Worm (Caenorhabditis elegans) whole organism, L2 larva: ENCODE data around the gene C49A9.6.

Experiments used
- R02D3.7 ChIP-seq: fragments of 150-350 bp; optimal IDR thresholded peaks from 2 replicates; lab custom pipeline; 2014; ENCODE audit warnings: missing biosample characterization, missing genetic modification characterization
- Y55F3AM.14 ChIP-seq: fragments of 200-800 bp; sonication (Bioruptor generic); optimal IDR thresholded peaks from 2 replicates; lab custom pipeline; 2018; ENCODE audit warnings: mild to moderate bottlenecking, missing genetic modification characterization, missing compliant biosample characterization
- ZK546.5 ChIP-seq: sonication (generic microtip); optimal IDR thresholded peaks from 2 replicates; lab custom pipeline; 2017; ENCODE audit warnings: missing biosample characterization, missing genetic modification characterization
- alr-1 ChIP-seq: fragments of 150-350 bp; optimal IDR thresholded peaks from 2 replicates; lab custom pipeline; 2014; ENCODE audit warnings: missing biosample characterization, missing genetic modification characterization
- dmd-4 ChIP-seq: sonication (generic microtip); optimal IDR thresholded peaks from 2 replicates; lab custom pipeline; 2017; ENCODE audit warnings: missing biosample characterization, missing genetic modification characterization
- fos-1 ChIP-seq: fragments of 150-350 bp; optimal IDR thresholded peaks from 2 replicates; lab custom pipeline; 2014; ENCODE audit warnings: missing biosample characterization, missing genetic modification characterization
- gmeb-1 ChIP-seq: fragments of 150-350 bp; optimal IDR thresholded peaks from 2 replicates; lab custom pipeline; 2014; ENCODE audit warnings: missing biosample characterization, missing genetic modification characterization
- lin-11 ChIP-seq: fragments of 150-350 bp; sonication (generic microtip); optimal IDR thresholded peaks from 2 replicates; lab custom pipeline; 2014; ENCODE audit warnings: missing biosample characterization, missing genetic modification characterization, inconsistent platforms, mixed read lengths
- lin-13 ChIP-seq: fragments of 150-350 bp; optimal IDR thresholded peaks from 2 replicates; lab custom pipeline; 2014; ENCODE audit warnings: missing biosample characterization, missing genetic modification reagents, missing genetic modification characterization
- lsy-2 ChIP-seq, 2 experiments: fragments of 150-350 bp in 1 of 2; sonication (generic microtip) in 1 of 2; optimal IDR thresholded peaks; 2 replicates each; lab custom pipeline; 2014 to 2017; ENCODE audit warnings: missing biosample characterization in 2 of 2, missing genetic modification characterization in 2 of 2
- mdl-1 ChIP-seq, 2 experiments: fragments of 150-350 bp in 1 of 2; sonication (generic microtip) in 1 of 2; optimal IDR thresholded peaks; 2 replicates each; lab custom pipeline; 2017; ENCODE audit warnings: missing biosample characterization in 2 of 2, missing genetic modification characterization in 2 of 2
- nhr-11 ChIP-seq: fragments of 150-350 bp; optimal IDR thresholded peaks from 2 replicates; lab custom pipeline; 2014; ENCODE audit warnings: missing biosample characterization, missing genetic modification characterization
- nhr-237 ChIP-seq: fragments of 150-350 bp; optimal IDR thresholded peaks from 2 replicates; lab custom pipeline; 2014; ENCODE audit warnings: missing biosample characterization, missing genetic modification characterization
- nhr-6 ChIP-seq: fragments of 150-350 bp; optimal IDR thresholded peaks from 2 replicates; lab custom pipeline; 2014; ENCODE audit warnings: missing biosample characterization, missing genetic modification characterization
- peb-1 ChIP-seq: fragments of 150-350 bp; optimal IDR thresholded peaks from 2 replicates; lab custom pipeline; 2014; ENCODE audit warnings: missing biosample characterization, missing genetic modification characterization
- skn-1 ChIP-seq: sonication (generic microtip); optimal IDR thresholded peaks from 2 replicates; lab custom pipeline; 2017; ENCODE audit warnings: missing biosample characterization, missing genetic modification characterization
- sma-3 ChIP-seq: sonication (generic microtip); optimal IDR thresholded peaks from 2 replicates; lab custom pipeline; 2016; ENCODE audit warnings: missing genetic modification reagents, missing genetic modification characterization, missing compliant biosample characterization
- snpc-4 ChIP-seq: fragments of 150-350 bp; optimal IDR thresholded peaks from 2 replicates; lab custom pipeline; 2014; ENCODE audit warnings: missing biosample characterization, missing genetic modification characterization
- unc-39 ChIP-seq: fragments of 150-350 bp; optimal IDR thresholded peaks from 2 replicates; lab custom pipeline; 2014; ENCODE audit warnings: missing biosample characterization, missing genetic modification characterization
- unc-55 ChIP-seq: fragments of 150-350 bp; sonication (generic microtip); optimal IDR thresholded peaks from 3 replicates; lab custom pipeline; 2014; ENCODE audit warnings: missing biosample characterization, missing genetic modification reagents, missing genetic modification characterization
- zag-1 ChIP-seq: fragments of 150-350 bp; optimal IDR thresholded peaks from 2 replicates; lab custom pipeline; 2014; ENCODE audit warnings: missing biosample characterization, missing genetic modification characterization
- ztf-1 ChIP-seq: fragments of 200-800 bp; sonication (Bioruptor generic); conservative IDR thresholded peaks from 2 replicates; pipeline ENCODE4 v1.3.6; 2022; ENCODE audit warnings: missing genetic modification characterization, missing compliant biosample characterization

The C49A9.6 gene

DNA sequence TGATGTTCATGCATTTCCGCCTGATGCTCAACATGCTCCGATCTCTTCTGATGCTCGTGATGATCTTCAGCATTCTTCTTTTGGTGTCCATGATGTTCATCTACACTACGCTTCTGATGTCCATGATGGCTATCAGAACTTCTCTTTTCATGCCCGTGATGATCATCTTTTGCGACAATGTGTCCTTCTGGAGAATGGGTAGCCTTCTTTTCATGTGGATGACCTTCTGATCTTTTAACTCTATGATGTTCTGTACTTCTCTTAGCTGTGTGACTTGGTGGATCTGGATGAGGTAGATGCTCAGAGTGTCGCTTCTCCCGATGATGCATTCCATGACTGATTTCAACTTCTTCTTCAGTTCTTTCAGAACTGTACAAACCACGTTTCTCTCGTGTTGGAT, 48.2 kb downstream of the C49A9.6 start:
- TF ChIP-seq nhr-11 (tag; lab: Kevin White, UChicago) (no peak), lsy-2 (tag; optimal IDR thresholded peaks at IDR 0.05; lab: Kevin White, UChicago) (no peak), lin-11 (tag; lab: Kevin White, UChicago) (no peak), nhr-237 (tag; lab: Kevin White, UChicago) (no peak), unc-39 (no peak), nhr-6 (no peak), mdl-1 (tag; optimal IDR thresholded peaks at IDR 0.05; lab: Kevin White, UChicago) (no peak), R02D3.7 (tag; lab: Kevin White, UChicago) (no peak), peb-1 (tag; lab: Kevin White, UChicago) (no peak)

DNA sequence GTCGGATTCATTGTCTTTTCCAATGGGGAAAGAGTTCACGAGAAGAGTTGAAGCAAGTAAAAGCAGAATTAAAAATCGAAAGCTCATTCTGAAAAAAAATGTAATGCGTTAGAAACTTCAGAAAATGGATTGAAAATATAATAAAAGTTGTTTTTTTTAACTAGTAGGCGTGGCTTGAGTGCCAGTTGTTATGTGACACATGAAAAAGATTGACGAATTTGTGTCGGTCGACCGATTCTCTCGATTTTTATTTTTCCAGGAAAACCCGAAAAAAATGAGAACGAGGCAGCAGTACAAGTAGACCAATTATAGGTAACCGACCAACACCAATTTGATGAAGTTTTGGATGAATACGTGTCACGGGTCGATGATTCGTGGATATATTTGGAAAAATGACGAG, 49.0 kb downstream of the C49A9.6 start, which contains the start of gene nlp-16:
TSS of gene nlp-16 (minus strand) at position 101 of the 400 bp plus-strand sequence.
- no peak for TF ChIP-seq ztf-1 (GFP tag; lab: Robert Waterston, UW)
- no peak for TF ChIP-seq dmd-4 (tag; lab: Kevin White, UChicago)
- TF ChIP-seq alr-1 (tag; lab: Kevin White, UChicago), result no peak
- no peak for TF ChIP-seq Y55F3AM.14 (GFP tag; lab: Kevin White, UChicago)
- no peak for TF ChIP-seq gmeb-1
- TF ChIP-seq ZK546.5 (tag; lab: Kevin White, UChicago), result no peak
- TF ChIP-seq snpc-4 (tag; lab: Kevin White, UChicago), result no peak
- no peak for TF ChIP-seq fos-1 (tag; lab: Kevin White, UChicago)
- no peak for TF ChIP-seq unc-55 (GFP tag; lab: Kevin White, UChicago)
- no peak for TF ChIP-seq nhr-6
- TF ChIP-seq lin-13 (GFP tag; lab: Kevin White, UChicago), result no peak
- TF ChIP-seq lsy-2 (tag; optimal IDR thresholded peaks at IDR 0.05; lab: Kevin White, UChicago), result no peak
- no peak for TF ChIP-seq zag-1 (tag; lab: Kevin White, UChicago)
- TF ChIP-seq skn-1 (tag; lab: Kevin White, UChicago), result no peak
- no peak for TF ChIP-seq R02D3.7 (tag; lab: Kevin White, UChicago)
- TF ChIP-seq sma-3 (GFP tag; lab: Kevin White, UChicago), result no peak
- TF ChIP-seq, all 48 proteins: peak for 0
